Fruit fly (Drosophila melanogaster) whole organism, prepupa: ENCODE measurements around the gene CG16888.

Source experiments
- CG11902 ChIP-seq: fragments of 200-800 bp; sonication (Bioruptor generic); optimal IDR thresholded peaks from 3 replicates; lab custom pipeline; 2016; ENCODE audit warnings: missing biosample characterization, missing genetic modification characterization
- CG16779 ChIP-seq: fragments of 200-800 bp; sonication (Bioruptor generic); optimal IDR thresholded peaks from 3 replicates; lab custom pipeline; 2017; ENCODE audit warnings: missing biosample characterization, mild to moderate bottlenecking, missing genetic modification characterization
- CG3032 ChIP-seq: fragments of 200-800 bp; optimal IDR thresholded peaks from 2 replicates; lab custom pipeline; 2019; ENCODE audit warnings: missing biosample characterization, mild to moderate bottlenecking, missing genetic modification characterization, moderate library complexity
- CG34406 ChIP-seq: fragments of 200-800 bp; sonication (Bioruptor generic); optimal IDR thresholded peaks from 3 replicates; lab custom pipeline; 2016; ENCODE audit warnings: missing biosample characterization, missing genetic modification characterization
- CG6854 ChIP-seq: fragments of 200-800 bp; sonication (Bioruptor generic); optimal IDR thresholded peaks from 2 replicates; lab custom pipeline; 2017; ENCODE audit warnings: missing biosample characterization, mild to moderate bottlenecking, missing genetic modification characterization
- Eip75B ChIP-seq: fragments of 200-800 bp; sonication (Bioruptor generic); optimal IDR thresholded peaks from 3 replicates; lab custom pipeline; 2016; ENCODE audit warnings: missing biosample characterization, missing genetic modification characterization
- Ets21C ChIP-seq: fragments of 200-800 bp; sonication (Bioruptor generic); optimal IDR thresholded peaks from 3 replicates; lab custom pipeline; 2016; ENCODE audit warnings: missing biosample characterization, missing genetic modification characterization
- Smox ChIP-seq: fragments of 200-800 bp; sonication (Bioruptor generic); optimal IDR thresholded peaks from 3 replicates; lab custom pipeline; 2016; ENCODE audit warnings: missing biosample characterization, missing genetic modification characterization
- esn ChIP-seq: fragments of 200-800 bp; sonication (Bioruptor generic); optimal IDR thresholded peaks from 2 replicates; lab custom pipeline; 2016; ENCODE audit warnings: missing biosample characterization, mild to moderate bottlenecking, missing genetic modification characterization, moderate library complexity
- spab ChIP-seq: fragments of 200-800 bp; sonication (Bioruptor generic); optimal IDR thresholded peaks from 2 replicates; lab custom pipeline; 2017; ENCODE audit warnings: missing biosample characterization, mild to moderate bottlenecking, missing genetic modification characterization, missing genetic modification reagents

- TF ChIP-seq CG11902 = no peak
- no peak for TF ChIP-seq CG16779
- no peak for TF ChIP-seq spab (GFP tag; lab: Kevin White, UChicago)
- no peak for TF ChIP-seq CG6854 (GFP tag; lab: Kevin White, UChicago)
- TF ChIP-seq Eip75B (GFP tag; lab: Kevin White, UChicago) = no peak
- TF ChIP-seq Ets21C (GFP tag; lab: Kevin White, UChicago) = no peak
- TF ChIP-seq esn (GFP tag; lab: Kevin White, UChicago) = no peak
- TF ChIP-seq CG3032 = no peak
- TF ChIP-seq CG34406 (GFP tag; lab: Kevin White, UChicago) = no peak
- TF ChIP-seq Smox (GFP tag; lab: Kevin White, UChicago) = no peak
Observed at dm6 chr2L:13801166-13801565, 11.9 kb downstream of the CG16888 start.
